Fruit fly (Drosophila melanogaster) whole organism, embryonic: ENCODE measurements around the gene CG16813.

Experiments
- Bgb ChIP-seq: fragments of 200-800 bp; sonication (Bioruptor generic); IDR thresholded peaks from 2 replicates; pipeline ENCODE4 v1.3.6; 2022; ENCODE audit warnings: missing biosample characterization, missing genetic modification characterization; ENCODE audit not compliant: partially characterized antibody
- CG10543 ChIP-seq: fragments of 200-800 bp; sonication (Bioruptor generic); optimal IDR thresholded peaks from 3 replicates; lab custom pipeline; 2017; ENCODE audit warnings: missing biosample characterization, mild to moderate bottlenecking, missing genetic modification characterization, moderate library complexity
- CG11456 ChIP-seq: fragments of 200-800 bp; sonication (Bioruptor generic); IDR thresholded peaks from 3 replicates; pipeline ENCODE4 v1.3.6; 2022; ENCODE audit warnings: missing biosample characterization, missing genetic modification characterization
- CG12391 ChIP-seq: fragments of 200-800 bp; sonication (Bioruptor generic); optimal IDR thresholded peaks from 3 replicates; lab custom pipeline; 2018; ENCODE audit warnings: missing biosample characterization, mild to moderate bottlenecking, missing genetic modification characterization, moderate library complexity
- CG12659 ChIP-seq: fragments of 200-800 bp; sonication (Bioruptor generic); optimal IDR thresholded peaks from 3 replicates; lab custom pipeline; 2017; ENCODE audit warnings: mild to moderate bottlenecking, missing biosample characterization, missing genetic modification reagents, missing genetic modification characterization
- CG31365 ChIP-seq: fragments of 200-800 bp; sonication (Bioruptor generic); optimal IDR thresholded peaks from 2 replicates; lab custom pipeline; 2018; ENCODE audit warnings: missing biosample characterization, mild to moderate bottlenecking, missing genetic modification characterization
- CG32532 ChIP-seq: fragments of 200-800 bp; sonication (Bioruptor generic); IDR thresholded peaks from 2 replicates; pipeline ENCODE4 v1.3.6; 2022; ENCODE audit warnings: missing biosample characterization, missing genetic modification characterization
- CG3407 ChIP-seq: fragments of 200-800 bp; sonication (Bioruptor generic); optimal IDR thresholded peaks from 2 replicates; lab custom pipeline; 2018; ENCODE audit warnings: missing biosample characterization, mild to moderate bottlenecking, missing genetic modification characterization
- CG34224 ChIP-seq: fragments of 200-800 bp; sonication (Bioruptor generic); IDR thresholded peaks from 3 replicates; pipeline ENCODE4 v1.3.6; 2022; ENCODE audit warnings: missing biosample characterization, missing genetic modification characterization; ENCODE audit not compliant: partially characterized antibody
- CG34376 ChIP-seq: fragments of 200-800 bp; sonication (Bioruptor generic); optimal IDR thresholded peaks from 2 replicates; lab custom pipeline; 2018; ENCODE audit warnings: missing biosample characterization, mild to moderate bottlenecking, missing genetic modification characterization
- CG4707 ChIP-seq: fragments of 200-800 bp; sonication (Bioruptor generic); optimal IDR thresholded peaks from 2 replicates; lab custom pipeline; 2018; ENCODE audit warnings: missing biosample characterization, mild to moderate bottlenecking, missing genetic modification characterization, moderate library complexity
- CG6689 ChIP-seq: fragments of 200-800 bp; sonication (Bioruptor generic); IDR thresholded peaks from 2 replicates; pipeline ENCODE4 v1.3.6; 2022; ENCODE audit warnings: missing biosample characterization, missing genetic modification characterization
- CG6765 ChIP-seq: fragments of 200-800 bp; sonication (Bioruptor generic); optimal IDR thresholded peaks from 3 replicates; lab custom pipeline; 2017; ENCODE audit warnings: missing biosample characterization, mild to moderate bottlenecking, missing genetic modification characterization
- CG8290 ChIP-seq, 3 experiments: fragments of 200-800 bp; sonication (Bioruptor generic); optimal IDR thresholded peaks; 2 replicates each; lab custom pipeline; 2016 to 2019; ENCODE audit warnings: missing biosample characterization in 3 of 3, missing genetic modification characterization in 3 of 3, mild to moderate bottlenecking in 2 of 3, moderate library complexity in 1 of 3
- CoRest ChIP-seq: fragments of 200-800 bp; sonication (Bioruptor generic); optimal IDR thresholded peaks from 3 replicates; lab custom pipeline; 2018; ENCODE audit warnings: missing biosample characterization, mild to moderate bottlenecking, missing genetic modification characterization, moderate library complexity
- CrebB ChIP-seq: fragments of 200-800 bp; sonication (Bioruptor generic); optimal IDR thresholded peaks from 3 replicates; lab custom pipeline; 2018; ENCODE audit warnings: missing biosample characterization, mild to moderate bottlenecking, missing genetic modification characterization
- Dref ChIP-seq: fragments of 200-800 bp; sonication (Bioruptor generic); IDR thresholded peaks from 2 replicates; pipeline ENCODE4 v1.3.6; 2022; ENCODE audit warnings: missing biosample characterization, missing genetic modification characterization
- Drgx ChIP-seq: fragments of 200-800 bp; sonication (Bioruptor generic); IDR thresholded peaks from 2 replicates; pipeline ENCODE4 v1.3.6; 2022; ENCODE audit warnings: missing biosample characterization, missing genetic modification characterization
- E2f2 ChIP-seq: fragments of 200-800 bp; sonication (Bioruptor generic); IDR thresholded peaks from 2 replicates; pipeline ENCODE4 v1.3.6; 2022; ENCODE audit warnings: missing biosample characterization, missing genetic modification characterization
- Gug ChIP-seq: fragments of 200-800 bp; sonication (Bioruptor generic); IDR thresholded peaks from 4 replicates; pipeline ENCODE4 v1.3.6; 2022; ENCODE audit warnings: missing biosample characterization, missing genetic modification characterization
- HmgZ ChIP-seq: fragments of 200-800 bp; sonication (Bioruptor generic); optimal IDR thresholded peaks from 2 replicates; lab custom pipeline; 2018; ENCODE audit warnings: missing biosample characterization, mild to moderate bottlenecking, missing genetic modification characterization
- Ptx1 ChIP-seq: fragments of 200-800 bp; sonication (Bioruptor generic); IDR thresholded peaks from 2 replicates; pipeline ENCODE4 v1.3.6; 2022; ENCODE audit warnings: missing biosample characterization, missing genetic modification characterization
- Sin3A ChIP-seq: fragments of >200 bp; optimal IDR thresholded peaks from 2 replicates; lab custom pipeline; 2018
- Six4 ChIP-seq: fragments of 200-800 bp; sonication (Bioruptor generic); optimal IDR thresholded peaks from 2 replicates; lab custom pipeline; 2016; ENCODE audit warnings: missing biosample characterization, missing genetic modification characterization
- Xbp1 ChIP-seq: fragments of 200-800 bp; sonication (Bioruptor generic); optimal IDR thresholded peaks from 3 replicates; lab custom pipeline; 2016; ENCODE audit warnings: missing biosample characterization, mild to moderate bottlenecking, missing genetic modification characterization
- Xrp1 ChIP-seq: fragments of 200-800 bp; sonication (Bioruptor generic); IDR thresholded peaks from 2 replicates; pipeline ENCODE4 v1.3.6; 2022; ENCODE audit warnings: missing biosample characterization, missing genetic modification characterization
- YL-1 ChIP-seq: fragments of 200-800 bp; sonication (Bioruptor generic); optimal IDR thresholded peaks from 3 replicates; lab custom pipeline; 2017; ENCODE audit warnings: missing biosample characterization, mild to moderate bottlenecking, missing genetic modification characterization
- bbx ChIP-seq: fragments of 200-800 bp; sonication (Bioruptor generic); IDR thresholded peaks from 2 replicates; pipeline ENCODE4 v1.3.6; 2022; ENCODE audit warnings: missing biosample characterization, missing genetic modification characterization; ENCODE audit not compliant: partially characterized antibody
- cas ChIP-seq: fragments of 200-800 bp; sonication (Bioruptor generic); IDR thresholded peaks from 2 replicates; pipeline ENCODE4 v1.3.6; 2022; ENCODE audit warnings: missing biosample characterization, missing genetic modification characterization
- caup ChIP-seq: fragments of 200-800 bp; sonication (Bioruptor generic); optimal IDR thresholded peaks from 3 replicates; lab custom pipeline; 2017; ENCODE audit warnings: missing biosample characterization, mild to moderate bottlenecking, missing genetic modification characterization, moderate library complexity; ENCODE audit not compliant: severe bottlenecking
- dmrt11E ChIP-seq: fragments of 200-800 bp; sonication (Bioruptor generic); optimal IDR thresholded peaks from 3 replicates; lab custom pipeline; 2018; ENCODE audit warnings: missing biosample characterization, mild to moderate bottlenecking, missing genetic modification characterization, moderate library complexity
- dysf ChIP-seq: fragments of 200-800 bp; sonication (Bioruptor generic); IDR thresholded peaks from 3 replicates; pipeline ENCODE4 v1.3.6; 2022; ENCODE audit warnings: missing biosample characterization, missing genetic modification characterization
- gro ChIP-seq: fragments of 200-800 bp; sonication (Bioruptor generic); optimal IDR thresholded peaks from 2 replicates; lab custom pipeline; 2016; ENCODE audit warnings: missing biosample characterization, missing genetic modification characterization
- her ChIP-seq: fragments of 200-800 bp; sonication (Bioruptor generic); optimal IDR thresholded peaks from 2 replicates; lab custom pipeline; 2016; ENCODE audit warnings: missing biosample characterization, missing genetic modification characterization
- nom ChIP-seq: fragments of 200-800 bp; sonication (Bioruptor generic); optimal IDR thresholded peaks from 2 replicates; lab custom pipeline; 2017; ENCODE audit warnings: missing biosample characterization, missing genetic modification characterization, mild to moderate bottlenecking, moderate library complexity, missing genetic modification reagents
- pfk ChIP-seq: fragments of 200-800 bp; sonication (Bioruptor generic); optimal IDR thresholded peaks from 2 replicates; lab custom pipeline; 2018; ENCODE audit warnings: missing biosample characterization, mild to moderate bottlenecking, missing genetic modification characterization, moderate library complexity
- pros ChIP-seq: fragments of 200-800 bp; sonication (Bioruptor generic); optimal IDR thresholded peaks from 3 replicates; lab custom pipeline; 2019; ENCODE audit warnings: missing biosample characterization, mild to moderate bottlenecking, missing genetic modification characterization, moderate library complexity
- row ChIP-seq: fragments of 200-800 bp; sonication (Bioruptor generic); IDR thresholded peaks from 3 replicates; pipeline ENCODE4 v1.3.6; 2022; ENCODE audit warnings: missing biosample characterization, missing genetic modification characterization
- seq ChIP-seq: fragments of 200-800 bp; sonication (Bioruptor generic); IDR thresholded peaks from 2 replicates; pipeline ENCODE4 v1.3.6; 2022; ENCODE audit warnings: missing biosample characterization, missing genetic modification characterization
- so ChIP-seq: fragments of 200-800 bp; sonication (Bioruptor generic); IDR thresholded peaks from 3 replicates; pipeline ENCODE4 v1.3.6; 2022; ENCODE audit warnings: missing biosample characterization, missing genetic modification characterization
- sqz ChIP-seq: fragments of 200-800 bp; sonication (Bioruptor generic); optimal IDR thresholded peaks from 3 replicates; lab custom pipeline; 2018; ENCODE audit warnings: missing biosample characterization, mild to moderate bottlenecking, missing genetic modification characterization
- stc ChIP-seq: fragments of 200-800 bp; sonication (Bioruptor generic); IDR thresholded peaks from 2 replicates; pipeline ENCODE4 v1.3.6; 2022; ENCODE audit warnings: missing biosample characterization, missing genetic modification characterization
- tgo ChIP-seq: fragments of 200-800 bp; sonication (Bioruptor generic); IDR thresholded peaks from 3 replicates; pipeline ENCODE4 v1.3.6; 2022; ENCODE audit warnings: missing biosample characterization, missing genetic modification characterization
- tll ChIP-seq, 2 experiments: fragments of 200-800 bp in 1 of 2; fragments of >200 bp in 1 of 2; sonication (Bioruptor generic) in 1 of 2; optimal IDR thresholded peaks; 2 replicates each; lab custom pipeline; 2017 to 2019; ENCODE audit warnings: missing biosample characterization in 2 of 2, missing genetic modification characterization in 2 of 2, mild to moderate bottlenecking in 1 of 2, moderate library complexity in 1 of 2
- trem ChIP-seq: fragments of 200-800 bp; optimal IDR thresholded peaks from 3 replicates; lab custom pipeline; 2019; ENCODE audit warnings: missing biosample characterization, mild to moderate bottlenecking, missing genetic modification characterization, moderate library complexity
- unc-4 ChIP-seq: fragments of 200-800 bp; sonication (Bioruptor generic); IDR thresholded peaks from 2 replicates; pipeline ENCODE4 v1.3.6; 2022; ENCODE audit warnings: missing biosample characterization, missing genetic modification characterization; ENCODE audit not compliant: partially characterized antibody
- vvl ChIP-seq: fragments of 200-800 bp; sonication (Bioruptor generic); IDR thresholded peaks from 2 replicates; pipeline ENCODE4 v1.3.6; 2022; ENCODE audit warnings: missing biosample characterization, missing genetic modification characterization
- z ChIP-seq: fragments of 200-800 bp; sonication (Bioruptor generic); IDR thresholded peaks from 3 replicates; pipeline ENCODE4 v1.3.6; 2022; ENCODE audit warnings: missing biosample characterization, missing genetic modification characterization

Gene CG16813

DNA sequence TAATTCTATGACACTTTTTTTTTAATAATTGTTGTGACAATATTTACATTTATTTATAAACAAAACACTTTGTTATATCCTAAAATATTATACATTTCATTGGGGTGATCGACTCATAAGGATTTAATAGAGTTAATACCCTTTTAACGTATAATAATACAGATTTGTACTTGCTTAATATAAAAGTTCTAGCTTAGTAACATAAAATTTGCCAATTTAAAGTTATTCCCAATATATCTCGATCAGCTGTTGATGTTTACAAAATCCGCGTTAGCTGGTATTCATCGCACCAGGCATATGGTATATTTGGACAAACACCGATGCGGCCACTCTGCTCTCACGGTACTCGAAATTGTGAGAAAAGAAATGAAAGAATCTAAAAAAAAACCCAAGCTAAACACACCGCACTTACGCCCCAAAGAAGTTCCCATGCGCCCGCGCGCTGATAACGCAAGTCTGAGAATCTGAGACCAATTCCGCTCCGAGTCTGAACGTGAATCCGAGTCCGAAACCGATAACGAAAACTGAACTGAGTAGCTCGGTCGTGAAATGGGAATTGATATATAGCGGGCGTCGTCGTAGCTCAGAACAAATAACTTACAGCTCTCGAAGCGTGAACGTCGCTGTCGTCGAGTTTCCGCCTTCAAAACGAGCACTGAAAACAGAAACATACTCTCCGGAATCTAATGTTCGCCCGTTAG lies 23.7 kb upstream of the CG16813 start, which contains the start of gene Pect (continued):
- TF ChIP-seq vvl (GFP tag; lab: Robert Waterston, UW) (peak; percentile 18; the same call in 1 of the 2 replicates), CG8290 (GFP tag; optimal IDR thresholded peaks at IDR 0.05; lab: Kevin White, UChicago) (no peak), CG8290 (tag; optimal IDR thresholded peaks at IDR 0.05; lab: Kevin White, UChicago) (no peak), Sin3A (lab: Kevin White, UChicago) (peak; percentile 19), E2f2 (GFP tag; lab: Robert Waterston, UW) (0 out of 2 replicates have a peak, but pooled peaks have one; percentile 6), so (GFP tag; lab: Robert Waterston, UW) (peak; percentile 66; the same call in 1 of the 3 replicates), stc (GFP tag; lab: Robert Waterston, UW) (peak; percentile 19; the same call in 1 of the 2 replicates), Bgb (GFP tag; lab: Robert Waterston, UW) (peak; percentile 65; the same call in 1 of the 2 replicates), CG6765 (peak; percentile 9), pfk (GFP tag; lab: Kevin White, UChicago) (peak; percentile 5), dmrt11E (tag; lab: Kevin White, UChicago) (peak; percentile 37), unc-4 (GFP tag; lab: Robert Waterston, UW) (peak; percentile 60), CG11456 (GFP tag; lab: Robert Waterston, UW) (no peak), CG31365 (tag; lab: Kevin White, UChicago) (no peak), tgo (GFP tag; lab: Robert Waterston, UW) (peak; percentile 37; the same call in 2 of the 3 replicates), CG32532 (GFP tag; lab: Robert Waterston, UW) (peak; percentile 60; the same call in 1 of the 2 replicates), CG12659 (GFP tag; lab: Kevin White, UChicago) (peak; percentile 11), bbx (GFP tag; lab: Robert Waterston, UW) (peak; percentile 49), CoRest (tag; lab: Kevin White, UChicago) (peak; percentile 58), CG34376 (peak; percentile 96), dysf (GFP tag; lab: Robert Waterston, UW) (0 out of 3 replicates have a peak, but pooled peaks have one; percentile 2), Six4 (GFP tag; lab: Kevin White, UChicago) (peak; percentile 4), caup (GFP tag; lab: Kevin White, UChicago) (peak; percentile 30), sqz (GFP tag; lab: Kevin White, UChicago) (no peak), trem (tag; lab: Kevin White, UChicago) (peak; percentile 25), nom (GFP tag; lab: Kevin White, UChicago) (no peak), her (peak; percentile 98), seq (GFP tag; lab: Robert Waterston, UW) (peak; percentile 44; the same call in 1 of the 2 replicates), CG4707 (GFP tag; lab: Kevin White, UChicago) (peak; percentile 44), z (GFP tag; lab: Robert Waterston, UW) (peak; percentile 77), Ptx1 (peak; percentile 60), CG6689 (GFP tag; lab: Robert Waterston, UW) (no peak; the same call in 1 of the 2 replicates), Dref (GFP tag; lab: Robert Waterston, UW) (peak; percentile 50), pros (GFP tag; lab: Kevin White, UChicago) (peak; percentile 31), HmgZ (tag; lab: Kevin White, UChicago) (peak; percentile 62), row (GFP tag; lab: Robert Waterston, UW) (peak; percentile 81), Drgx (GFP tag; lab: Robert Waterston, UW) (0 out of 2 replicates have a peak, but pooled peaks have one; percentile 9), CG12391 (tag; lab: Kevin White, UChicago) (peak; percentile 63), CrebB (tag; lab: Kevin White, UChicago) (peak; percentile 42), CG10543 (GFP tag; lab: Kevin White, UChicago) (peak; percentile 92), tll (GFP tag; optimal IDR thresholded peaks at IDR 0.05; lab: Kevin White, UChicago) (peak in 1 of 2 experiments; percentile 14), CG3407 (no peak), Xbp1 (GFP tag; lab: Kevin White, UChicago) (peak; percentile 2), CG34224 (GFP tag; lab: Robert Waterston, UW) (peak; percentile 32; the same call in 1 of the 3 replicates), gro (GFP tag; lab: Kevin White, UChicago) (peak; percentile 62), cas (GFP tag; lab: Robert Waterston, UW) (no peak), YL-1 (GFP tag; lab: Kevin White, UChicago) (no peak), Gug (GFP tag; lab: Robert Waterston, UW) (no peak), Xrp1 (GFP tag; lab: Robert Waterston, UW) (peak; percentile 19; the same call in 1 of the 2 replicates)
